Worm (Caenorhabditis elegans) whole organism, L1 larva: Measurements from ENCODE around the gene srw-33.

Experiments used
- aly-2 ChIP-seq: fragments of 150-350 bp; optimal IDR thresholded peaks from 2 replicates; lab custom pipeline; 2014; ENCODE audit warnings: missing biosample characterization, missing genetic modification characterization
- blmp-1 ChIP-seq: fragments of 150-350 bp; optimal IDR thresholded peaks from 2 replicates; lab custom pipeline; 2014; ENCODE audit warnings: missing biosample characterization, missing genetic modification characterization
- fkh-10 ChIP-seq: sonication (generic microtip); optimal IDR thresholded peaks from 2 replicates; lab custom pipeline; 2017; ENCODE audit warnings: missing biosample characterization, missing genetic modification reagents, missing genetic modification characterization
- lin-13 ChIP-seq: fragments of 150-350 bp; optimal IDR thresholded peaks from 2 replicates; lab custom pipeline; 2014; ENCODE audit warnings: missing biosample characterization, missing genetic modification reagents, missing genetic modification characterization
- lsy-2 ChIP-seq, 2 experiments: fragments of 150-350 bp; optimal IDR thresholded peaks; 2 replicates each; lab custom pipeline; 2014; ENCODE audit warnings: missing biosample characterization in 2 of 2, missing genetic modification characterization in 2 of 2
- nhr-11 ChIP-seq: fragments of 150-350 bp; optimal IDR thresholded peaks from 2 replicates; lab custom pipeline; 2014; ENCODE audit warnings: missing biosample characterization, missing genetic modification characterization
- nhr-77 ChIP-seq: fragments of 150-350 bp; optimal IDR thresholded peaks from 2 replicates; lab custom pipeline; 2014; ENCODE audit warnings: missing biosample characterization, missing genetic modification characterization
- unc-130 ChIP-seq: fragments of 150-350 bp; optimal IDR thresholded peaks from 2 replicates; lab custom pipeline; 2017; ENCODE audit warnings: missing biosample characterization, missing genetic modification characterization, inconsistent platforms
- vab-15 ChIP-seq: sonication (generic microtip); optimal IDR thresholded peaks from 2 replicates; lab custom pipeline; 2017; ENCODE audit warnings: missing genotype, mild to moderate bottlenecking, missing genetic modification characterization, missing compliant biosample characterization
- ztf-11 ChIP-seq, 2 experiments: sonication (generic microtip); optimal IDR thresholded peaks; 2 replicates each; lab custom pipeline; 2016 to 2017; ENCODE audit warnings: missing genetic modification characterization in 2 of 2, missing biosample characterization in 1 of 2, missing compliant biosample characterization in 1 of 2

ce11 chrV:15466719-15467118, 15.4 kb upstream of the srw-33 start:
- TF ChIP-seq ztf-11 (tag; optimal IDR thresholded peaks at IDR 0.05; lab: Kevin White, UChicago): no peak
- TF ChIP-seq lin-13 (GFP tag; lab: Kevin White, UChicago): no peak
- TF ChIP-seq vab-15 (tag; lab: Kevin White, UChicago): no peak
- TF ChIP-seq blmp-1 (tag; lab: Kevin White, UChicago): no peak
- no peak for TF ChIP-seq lsy-2 (tag; optimal IDR thresholded peaks at IDR 0.05; lab: Kevin White, UChicago)
- no peak for TF ChIP-seq fkh-10 (GFP tag; lab: Kevin White, UChicago)
- no peak for TF ChIP-seq nhr-11 (tag; lab: Kevin White, UChicago)
- no peak for TF ChIP-seq aly-2 (tag; lab: Kevin White, UChicago)
- no peak for TF ChIP-seq unc-130 (tag; lab: Kevin White, UChicago)
- TF ChIP-seq nhr-77 (tag; lab: Kevin White, UChicago): no peak
